Fruit fly (Drosophila melanogaster) whole organism, embryonic: ENCODE measurements around the gene CG13676.
A peak's percentile ranks its signal among the peaks of the same experiment; 100 is the strongest.

Experiments used
- ATbp ChIP-seq: fragments of 200-800 bp; sonication (Bioruptor generic); optimal IDR thresholded peaks from 2 replicates; lab custom pipeline; 2017; ENCODE audit warnings: missing biosample characterization, mild to moderate bottlenecking, missing genetic modification characterization, missing genetic modification reagents
- Adf1 ChIP-seq: fragments of 200-800 bp; sonication (Bioruptor generic); IDR thresholded peaks from 2 replicates; pipeline ENCODE4 v1.3.6; 2022; ENCODE audit warnings: missing biosample characterization, missing genetic modification characterization
- Atf6 ChIP-seq: fragments of 200-800 bp; sonication (Bioruptor generic); IDR thresholded peaks from 2 replicates; pipeline ENCODE4 v1.3.6; 2022; ENCODE audit warnings: missing biosample characterization, missing genetic modification characterization
- B-H2 ChIP-seq: fragments of 200-800 bp; sonication (Bioruptor generic); optimal IDR thresholded peaks from 2 replicates; lab custom pipeline; 2018; ENCODE audit warnings: missing biosample characterization, mild to moderate bottlenecking, missing genetic modification characterization
- Bteb2 ChIP-seq: fragments of 200-800 bp; sonication (Bioruptor generic); optimal IDR thresholded peaks from 2 replicates; lab custom pipeline; 2016; ENCODE audit warnings: missing biosample characterization, missing genetic modification characterization
- CG10267 ChIP-seq: fragments of 200-800 bp; sonication (Bioruptor generic); optimal IDR thresholded peaks from 2 replicates; lab custom pipeline; 2018; ENCODE audit warnings: missing biosample characterization, mild to moderate bottlenecking, missing genetic modification characterization, moderate library complexity
- CG10462 ChIP-seq: fragments of 200-800 bp; sonication (Bioruptor generic); optimal IDR thresholded peaks from 2 replicates; lab custom pipeline; 2016; ENCODE audit warnings: missing biosample characterization, missing genetic modification characterization
- CG11695 ChIP-seq: fragments of 200-800 bp; sonication (Bioruptor generic); IDR thresholded peaks from 3 replicates; pipeline ENCODE4 v1.3.6; 2022; ENCODE audit warnings: missing biosample characterization, missing genetic modification characterization
- CG13123 ChIP-seq: fragments of 200-800 bp; sonication (Bioruptor generic); optimal IDR thresholded peaks from 2 replicates; lab custom pipeline; 2016; ENCODE audit warnings: missing biosample characterization, missing genetic modification characterization
- CG14050 ChIP-seq: fragments of 200-800 bp; sonication (Bioruptor generic); IDR thresholded peaks from 3 replicates; pipeline ENCODE4 v1.3.6; 2022; ENCODE audit warnings: missing biosample characterization, missing genetic modification characterization
- CG14710 ChIP-seq: fragments of 200-800 bp; sonication (Bioruptor generic); optimal IDR thresholded peaks from 3 replicates; lab custom pipeline; 2019; ENCODE audit warnings: missing biosample characterization, mild to moderate bottlenecking, missing genetic modification characterization, moderate library complexity
- CG15601 ChIP-seq: fragments of 200-800 bp; sonication (Bioruptor generic); optimal IDR thresholded peaks from 3 replicates; lab custom pipeline; 2019; ENCODE audit warnings: missing biosample characterization, mild to moderate bottlenecking, missing genetic modification characterization, moderate library complexity
- CG1603 ChIP-seq: fragments of 200-800 bp; sonication (Bioruptor generic); optimal IDR thresholded peaks from 2 replicates; lab custom pipeline; 2019; ENCODE audit warnings: missing biosample characterization, mild to moderate bottlenecking, missing genetic modification characterization, moderate library complexity
- CG3065 ChIP-seq: fragments of 200-800 bp; sonication (Bioruptor generic); optimal IDR thresholded peaks from 2 replicates; lab custom pipeline; 2016; ENCODE audit warnings: missing biosample characterization, missing genetic modification characterization
- CG31365 ChIP-seq: fragments of 200-800 bp; sonication (Bioruptor generic); optimal IDR thresholded peaks from 2 replicates; lab custom pipeline; 2018; ENCODE audit warnings: missing biosample characterization, mild to moderate bottlenecking, missing genetic modification characterization
- CG31388 ChIP-seq: fragments of 200-800 bp; sonication (Bioruptor generic); optimal IDR thresholded peaks from 2 replicates; lab custom pipeline; 2016; ENCODE audit warnings: missing biosample characterization, missing genetic modification characterization
- CG34376 ChIP-seq: fragments of 200-800 bp; sonication (Bioruptor generic); optimal IDR thresholded peaks from 2 replicates; lab custom pipeline; 2018; ENCODE audit warnings: missing biosample characterization, mild to moderate bottlenecking, missing genetic modification characterization
- CG6254 ChIP-seq: fragments of 200-800 bp; sonication (Bioruptor generic); optimal IDR thresholded peaks from 3 replicates; lab custom pipeline; 2017; ENCODE audit warnings: mild to moderate bottlenecking, missing biosample characterization, missing genetic modification reagents, missing genetic modification characterization
- CG7786 ChIP-seq: fragments of 200-800 bp; sonication (Bioruptor generic); optimal IDR thresholded peaks from 2 replicates; lab custom pipeline; 2016; ENCODE audit warnings: missing biosample characterization, missing genetic modification characterization
- CG8478 ChIP-seq: fragments of >200 bp; optimal IDR thresholded peaks from 2 replicates; lab custom pipeline; 2018
- CkIIα-i1 ChIP-seq: fragments of 200-800 bp; sonication (Bioruptor generic); IDR thresholded peaks from 2 replicates; pipeline ENCODE4 v1.3.6; 2022; ENCODE audit warnings: missing biosample characterization, missing genetic modification characterization
- Fer1 ChIP-seq: fragments of 200-800 bp; sonication (Bioruptor generic); optimal IDR thresholded peaks from 2 replicates; lab custom pipeline; 2017; ENCODE audit warnings: missing biosample characterization, mild to moderate bottlenecking, missing genetic modification characterization
- Fer2 ChIP-seq: fragments of 200-800 bp; sonication (Bioruptor generic); optimal IDR thresholded peaks from 2 replicates; lab custom pipeline; 2018; ENCODE audit warnings: missing biosample characterization, mild to moderate bottlenecking, missing genetic modification characterization, moderate library complexity
- H15 ChIP-seq: fragments of 200-800 bp; sonication (Bioruptor generic); IDR thresholded peaks from 3 replicates; pipeline ENCODE4 v1.3.6; 2022; ENCODE audit warnings: missing biosample characterization, missing genetic modification characterization
- HLHmδ ChIP-seq: fragments of 200-800 bp; sonication (Bioruptor generic); optimal IDR thresholded peaks from 2 replicates; lab custom pipeline; 2018; ENCODE audit warnings: missing biosample characterization, mild to moderate bottlenecking, missing genetic modification characterization, moderate library complexity
- Neu2 ChIP-seq: fragments of 200-800 bp; sonication (Bioruptor generic); optimal IDR thresholded peaks from 3 replicates; lab custom pipeline; 2016; ENCODE audit warnings: missing biosample characterization, missing genetic modification characterization, borderline replicate concordance
- Opbp ChIP-seq: fragments of 200-800 bp; sonication (Bioruptor generic); IDR thresholded peaks from 3 replicates; pipeline ENCODE4 v1.3.6; 2022; ENCODE audit warnings: missing biosample characterization, missing genetic modification characterization; ENCODE audit not compliant: partially characterized antibody
- Rfx ChIP-seq: fragments of 200-800 bp; sonication (Bioruptor generic); IDR thresholded peaks from 2 replicates; pipeline ENCODE4 v1.3.6; 2022; ENCODE audit warnings: missing biosample characterization, missing genetic modification characterization
- Tbp ChIP-seq: fragments of >200 bp; optimal IDR thresholded peaks from 2 replicates; lab custom pipeline; 2018; ENCODE audit warnings: missing biosample characterization, missing genetic modification characterization
- abd-A ChIP-seq: fragments of 200-800 bp; sonication (Bioruptor generic); optimal IDR thresholded peaks from 3 replicates; lab custom pipeline; 2019; ENCODE audit warnings: missing biosample characterization, mild to moderate bottlenecking, missing genetic modification characterization, moderate library complexity
- caup ChIP-seq: fragments of 200-800 bp; sonication (Bioruptor generic); optimal IDR thresholded peaks from 3 replicates; lab custom pipeline; 2017; ENCODE audit warnings: missing biosample characterization, mild to moderate bottlenecking, missing genetic modification characterization, moderate library complexity; ENCODE audit not compliant: severe bottlenecking
- dmrt99B ChIP-seq: fragments of 200-800 bp; sonication (Bioruptor generic); optimal IDR thresholded peaks from 2 replicates; lab custom pipeline; 2018; ENCODE audit warnings: missing biosample characterization, mild to moderate bottlenecking, missing genetic modification characterization, moderate library complexity
- emc ChIP-seq: fragments of 200-800 bp; sonication (Bioruptor generic); optimal IDR thresholded peaks from 2 replicates; lab custom pipeline; 2016; ENCODE audit warnings: missing biosample characterization, missing genetic modification characterization
- ftz-f1 ChIP-seq: fragments of 200-800 bp; sonication (Bioruptor generic); optimal IDR thresholded peaks from 2 replicates; lab custom pipeline; 2016; ENCODE audit warnings: missing biosample characterization, missing genetic modification characterization
- gsb ChIP-seq: fragments of 200-800 bp; sonication (Bioruptor generic); IDR thresholded peaks from 2 replicates; pipeline ENCODE4 v1.3.6; 2022; ENCODE audit warnings: missing biosample characterization, missing genetic modification characterization
- ind ChIP-seq: fragments of 200-800 bp; sonication (Bioruptor generic); optimal IDR thresholded peaks from 3 replicates; lab custom pipeline; 2016; ENCODE audit warnings: missing biosample characterization, missing genetic modification characterization
- lola ChIP-seq, 3 experiments: fragments of >200 bp in 2 of 3; fragments of 200-800 bp in 1 of 3; sonication (Bioruptor generic) in 1 of 3; optimal IDR thresholded peaks; 2 replicates each; lab custom pipeline; 2017 to 2019; ENCODE audit warnings: missing biosample characterization in 3 of 3, missing genetic modification characterization in 3 of 3, mild to moderate bottlenecking in 1 of 3, moderate library complexity in 1 of 3
- nau ChIP-seq: fragments of 200-800 bp; sonication (Bioruptor generic); optimal IDR thresholded peaks from 3 replicates; lab custom pipeline; 2017; ENCODE audit warnings: missing biosample characterization, mild to moderate bottlenecking, missing genetic modification characterization, missing genetic modification reagents
- nom ChIP-seq: fragments of 200-800 bp; sonication (Bioruptor generic); optimal IDR thresholded peaks from 2 replicates; lab custom pipeline; 2017; ENCODE audit warnings: missing biosample characterization, missing genetic modification characterization, mild to moderate bottlenecking, moderate library complexity, missing genetic modification reagents
- otp ChIP-seq: fragments of 200-800 bp; sonication (Bioruptor generic); IDR thresholded peaks from 3 replicates; pipeline ENCODE4, ENCODE4 v1.3.6; 2022; ENCODE audit warnings: missing biosample characterization, missing genetic modification characterization
- pum ChIP-seq: fragments of 200-800 bp; sonication (Bioruptor generic); optimal IDR thresholded peaks from 2 replicates; lab custom pipeline; 2016; ENCODE audit warnings: missing biosample characterization, missing genetic modification characterization
- ranshi ChIP-seq: fragments of 200-800 bp; sonication (Bioruptor generic); IDR thresholded peaks from 2 replicates; pipeline ENCODE4 v1.3.6; 2022; ENCODE audit warnings: missing biosample characterization, missing genetic modification characterization
- ro ChIP-seq: fragments of 200-800 bp; sonication (Bioruptor generic); IDR thresholded peaks from 2 replicates; pipeline ENCODE4 v1.3.6; 2022; ENCODE audit warnings: missing biosample characterization, missing genetic modification characterization
- sens ChIP-seq: fragments of 200-800 bp; sonication (Bioruptor generic); peaks from one replicate; lab custom pipeline; 2016; ENCODE audit warnings: missing biosample characterization, missing genetic modification characterization
- slbo ChIP-seq: fragments of 200-800 bp; sonication (Bioruptor generic); IDR thresholded peaks from 2 replicates; pipeline ENCODE4 v1.3.6; 2022; ENCODE audit warnings: missing biosample characterization, missing genetic modification characterization
- sna ChIP-seq: fragments of 200-800 bp; sonication (Bioruptor generic); IDR thresholded peaks from 2 replicates; pipeline ENCODE4 v1.3.6; 2022; ENCODE audit warnings: missing biosample characterization, missing genetic modification characterization; ENCODE audit not compliant: partially characterized antibody
- tap ChIP-seq: fragments of 200-800 bp; optimal IDR thresholded peaks from 3 replicates; lab custom pipeline; 2019; ENCODE audit warnings: missing biosample characterization, mild to moderate bottlenecking, missing genetic modification characterization, moderate library complexity
- unc-4 ChIP-seq: fragments of 200-800 bp; sonication (Bioruptor generic); IDR thresholded peaks from 2 replicates; pipeline ENCODE4 v1.3.6; 2022; ENCODE audit warnings: missing biosample characterization, missing genetic modification characterization; ENCODE audit not compliant: partially characterized antibody
- vfl ChIP-seq: fragments of 200-800 bp; sonication (Bioruptor generic); optimal IDR thresholded peaks from 2 replicates; lab custom pipeline; 2016; ENCODE audit warnings: missing biosample characterization, missing genetic modification characterization
- wek ChIP-seq: fragments of 200-800 bp; sonication (Bioruptor generic); optimal IDR thresholded peaks from 3 replicates; lab custom pipeline; 2018; ENCODE audit warnings: missing biosample characterization, mild to moderate bottlenecking, missing genetic modification characterization, moderate library complexity

CG13676 gene

DNA sequence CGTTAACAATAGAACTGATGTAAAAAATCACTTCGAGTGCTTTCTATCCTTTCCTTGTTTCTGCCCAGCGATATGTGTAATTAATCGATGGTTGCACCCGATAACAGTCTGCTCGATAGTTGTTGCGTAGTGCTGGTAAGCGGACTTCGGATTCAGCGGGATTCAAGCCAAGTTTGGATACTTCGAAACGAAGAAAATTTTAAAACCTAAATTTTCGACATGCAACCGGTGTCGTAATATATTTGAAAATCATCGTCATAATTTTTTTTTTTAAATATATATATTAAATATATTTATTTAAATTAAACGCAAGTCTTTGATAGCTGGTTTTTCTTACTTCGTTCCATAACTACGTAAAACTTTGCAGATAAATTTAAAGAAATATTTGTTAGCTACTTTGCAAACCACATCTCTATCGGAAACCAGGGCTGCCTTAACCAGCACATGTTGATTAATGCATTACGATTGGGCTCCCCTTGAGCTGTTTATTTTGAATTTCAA lies 46.2 kb upstream of the CG13676 start, which contains the start of the genes UbcE2M and Dhps (continued):
- TF ChIP-seq nau (GFP tag; lab: Kevin White, UChicago) (no peak), CG8478 (lab: Kevin White, UChicago) (no peak), tap (no peak), Opbp (GFP tag; lab: Robert Waterston, UW) (peak; percentile 76; the same call in 2 of the 3 replicates), CG14050 (GFP tag; lab: Robert Waterston, UW) (peak; percentile 46; the same call in 1 of the 3 replicates), Fer2 (peak; percentile 76), sens (GFP tag; lab: Kevin White, UChicago) (peak; percentile 18), CG11695 (GFP tag; lab: Robert Waterston, UW) (no peak), CG10267 (peak; percentile 95), CG15601 (tag; lab: Kevin White, UChicago) (no peak), ind (peak; percentile 85), nom (GFP tag; lab: Kevin White, UChicago) (peak; percentile 27), slbo (peak; percentile 87), ftz-f1 (GFP tag; lab: Kevin White, UChicago) (no peak), CG6254 (GFP tag; lab: Kevin White, UChicago) (peak; percentile 20), sna (GFP tag; lab: Robert Waterston, UW) (peak; percentile 60), ro (GFP tag; lab: Robert Waterston, UW) (no peak), abd-A (tag; lab: Kevin White, UChicago) (no peak), B-H2 (GFP tag; lab: Kevin White, UChicago) (peak; percentile 71), HLHmδ (GFP tag; lab: Kevin White, UChicago) (no peak), CG7786 (GFP tag; lab: Kevin White, UChicago) (peak; percentile 30), Rfx (GFP tag; lab: Robert Waterston, UW) (peak; percentile 87), Fer1 (peak; percentile 78), lola (GFP tag; optimal IDR thresholded peaks at IDR 0.05; lab: Kevin White, UChicago) (peak in 1 of 3 experiments; percentile 78), wek (GFP tag; lab: Kevin White, UChicago) (no peak), CG31365 (tag; lab: Kevin White, UChicago) (no peak), CG31388 (GFP tag; lab: Kevin White, UChicago) (no peak), emc (GFP tag; lab: Kevin White, UChicago) (no peak), CG3065 (peak; percentile 10), Atf6 (GFP tag; lab: Robert Waterston, UW) (no peak), ranshi (GFP tag; lab: Robert Waterston, UW) (peak; percentile 56; the same call in 1 of the 2 replicates), ATbp (GFP tag; lab: Kevin White, UChicago) (no peak), H15 (GFP tag; lab: Robert Waterston, UW) (peak; percentile 59; the same call in 1 of the 3 replicates), vfl (GFP tag; lab: Kevin White, UChicago) (peak; percentile 29), unc-4 (GFP tag; lab: Robert Waterston, UW) (peak; percentile 68), Tbp (GFP tag; lab: Kevin White, UChicago) (no peak), CG34376 (GFP tag; lab: Kevin White, UChicago) (peak; percentile 11), CG10462 (GFP tag; lab: Kevin White, UChicago) (no peak), Neu2 (GFP tag; lab: Kevin White, UChicago) (no peak), CkIIα-i1 (GFP tag; lab: Robert Waterston, UW) (no peak), Bteb2 (GFP tag; lab: Kevin White, UChicago) (no peak), Adf1 (peak; percentile 27; the same call in 1 of the 2 replicates), CG13123 (GFP tag; lab: Kevin White, UChicago) (peak; percentile 59), dmrt99B (no peak), CG1603 (tag; lab: Kevin White, UChicago) (no peak), gsb (no peak), CG14710 (tag; lab: Kevin White, UChicago) (peak; percentile 85), caup (GFP tag; lab: Kevin White, UChicago) (peak; percentile 36), pum (GFP tag; lab: Kevin White, UChicago) (peak; percentile 38), otp (no peak)
